Worm (Caenorhabditis elegans): Measurements from ENCODE around the gene F55E10.4.

ce11 chrX:8297333-8297732 lies 30.4 kb downstream of the F55E10.4 start:
- TF ChIP-seq pqm-1 (tag; optimal IDR thresholded peaks at IDR 0.05) = no peak
- no peak for TF ChIP-seq pax-1 (tag; optimal IDR thresholded peaks at IDR 0.05)
- TF ChIP-seq nhr-11 (tag; optimal IDR thresholded peaks at IDR 0.05) = no peak
